Fruit fly (Drosophila melanogaster) S2 (cell line): ENCODE data around the gene ATbp.

Experiments used
- CG8478 ChIP-seq: fragments of >200 bp; optimal IDR thresholded peaks from 2 replicates; lab custom pipeline; 2018
- CTCF ChIP-seq, 2 experiments: fragments of >200 bp; optimal IDR thresholded peaks; 2 replicates each; lab custom pipeline; 2018

ATbp gene

dm6 chrX:23105692-23106091, at the start of gene ATbp:
TSS of gene ATbp (plus strand) at chrX:23106003.
- TF ChIP-seq CTCF (optimal IDR thresholded peaks at IDR 0.05; lab: Kevin White, UChicago): no peak
- TF ChIP-seq CG8478 (lab: Kevin White, UChicago): no peak

dm6 chrX:23067521-23068459, 38.0 kb upstream of the ATbp start, which contains the start of gene CG17167:
TSS of gene CG17167 (plus strand) at chrX:23068301.
- TF ChIP-seq CTCF (optimal IDR thresholded peaks at IDR 0.05; lab: Kevin White, UChicago): peak; percentile 24 to 76
- TF ChIP-seq CG8478 (lab: Kevin White, UChicago): no peak

- TF ChIP-seq CG8478 (lab: Kevin White, UChicago) (no peak), CTCF (optimal IDR thresholded peaks at IDR 0.05; lab: Kevin White, UChicago) (no peak)
Observed at dm6 chrX:23071237-23071688, 34.5 kb upstream of the ATbp start.

- no peak for TF ChIP-seq CTCF (optimal IDR thresholded peaks at IDR 0.05; lab: Kevin White, UChicago)
- TF ChIP-seq CG8478 (lab: Kevin White, UChicago): no peak
Observed at dm6 chrX:23073402-23073801, 32.4 kb upstream of the ATbp start.

DNA sequence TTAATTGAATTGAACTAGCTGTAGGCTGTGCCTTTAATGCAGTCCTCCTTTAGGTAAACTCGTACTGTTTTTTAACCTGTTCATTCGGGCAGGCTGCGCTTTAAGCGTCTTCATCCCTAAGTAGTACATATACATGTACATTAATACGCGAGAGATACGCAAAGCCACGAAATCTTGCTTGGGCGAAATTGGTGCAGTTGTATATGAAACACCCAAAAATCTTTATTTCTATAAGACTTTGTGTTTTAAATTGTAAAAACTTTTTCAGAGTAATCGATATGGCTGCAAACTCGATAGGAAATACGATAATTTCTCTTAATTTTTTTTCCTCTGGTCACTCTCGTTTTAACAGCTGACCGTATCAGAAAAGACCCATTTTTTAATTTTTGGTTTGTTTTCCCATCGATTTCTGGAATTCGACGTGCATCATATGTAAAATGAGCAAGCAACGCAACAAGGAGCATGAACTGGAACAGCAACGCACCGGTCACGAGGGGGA, 23.3 kb upstream of the ATbp start, which contains the start of the genes CG17163 and CG17168:
Gene CG17163 (minus strand): TSS at position 303 of the 499 bp plus-strand sequence.
Gene CG17168 (plus strand): TSS at position 332 of the 499 bp plus-strand sequence.
- TF ChIP-seq CG8478 (lab: Kevin White, UChicago) (no peak), CTCF (optimal IDR thresholded peaks at IDR 0.05; lab: Kevin White, UChicago) (no peak)

DNA sequence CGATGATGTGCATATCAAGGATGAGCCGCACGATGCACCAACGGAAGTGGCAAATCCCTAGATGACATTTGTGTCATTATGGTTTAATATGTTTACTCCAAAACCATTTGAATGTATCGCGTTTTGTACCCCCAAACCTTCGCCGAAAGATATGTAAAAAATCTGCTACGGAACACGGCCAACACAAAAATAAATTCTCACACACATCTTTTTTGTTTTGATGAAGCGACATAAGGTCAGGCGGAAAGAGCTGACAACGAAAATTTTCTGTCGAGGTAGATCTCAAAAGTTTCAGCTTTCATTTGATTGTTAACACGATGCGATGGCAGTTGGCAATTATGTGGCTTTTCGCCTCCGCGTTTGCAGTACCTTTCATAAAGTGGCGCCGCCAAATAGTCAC, 21.4 kb upstream of the ATbp start, which contains the start of gene CG17169:
Gene CG17169 (plus strand): TSS at position 301 of the 400 bp plus-strand sequence.
- TF ChIP-seq CTCF (optimal IDR thresholded peaks at IDR 0.05; lab: Kevin White, UChicago): no peak
- no peak for TF ChIP-seq CG8478 (lab: Kevin White, UChicago)

DNA sequence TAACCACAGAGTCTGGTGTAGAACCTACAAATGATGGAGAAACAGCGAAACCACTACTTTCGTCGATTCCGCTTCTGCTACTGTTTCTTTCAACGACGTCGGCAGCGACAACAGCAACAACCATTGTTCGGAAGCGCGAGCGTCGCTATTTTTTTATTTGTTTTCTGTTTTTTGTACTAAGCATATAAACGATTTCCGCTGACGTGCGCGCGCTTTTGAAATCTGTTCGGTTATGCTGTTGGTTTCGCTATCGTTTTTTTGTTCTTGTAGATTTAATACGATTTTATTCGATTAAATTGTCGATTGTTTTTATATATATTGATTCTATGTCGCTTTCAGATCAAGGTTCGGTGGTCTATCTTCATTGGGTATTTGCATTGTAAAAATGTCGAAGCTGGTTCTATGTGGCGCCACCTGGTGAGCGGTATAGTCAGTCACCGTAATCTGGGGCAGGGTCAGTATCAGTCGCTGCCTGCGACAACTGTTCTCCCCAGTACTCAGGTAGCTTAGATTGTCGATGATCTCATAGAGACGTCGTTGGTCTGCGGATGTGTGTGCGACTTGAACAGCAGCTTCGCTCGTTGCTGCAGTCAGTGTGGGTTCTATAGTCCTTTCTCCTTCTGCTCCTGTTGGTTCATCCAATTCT, 16.6 kb upstream of the ATbp start:
- TF ChIP-seq CG8478 (lab: Kevin White, UChicago) (no peak), CTCF (optimal IDR thresholded peaks at IDR 0.05; lab: Kevin White, UChicago) (peak; percentile 76 to 77)

- TF ChIP-seq CG8478 (lab: Kevin White, UChicago) (no peak), CTCF (optimal IDR thresholded peaks at IDR 0.05; lab: Kevin White, UChicago) (no peak)
Observed at dm6 chrX:23090474-23090873, 15.3 kb upstream of the ATbp start.

- no peak for TF ChIP-seq CG8478 (lab: Kevin White, UChicago)
- no peak for TF ChIP-seq CTCF (optimal IDR thresholded peaks at IDR 0.05; lab: Kevin White, UChicago)
Observed at dm6 chrX:23091289-23091688, 14.5 kb upstream of the ATbp start.

- TF ChIP-seq CG8478 (lab: Kevin White, UChicago) (no peak), CTCF (optimal IDR thresholded peaks at IDR 0.05; lab: Kevin White, UChicago) (no peak)
Observed at dm6 chrX:23091811-23092210, 14.0 kb upstream of the ATbp start.

DNA sequence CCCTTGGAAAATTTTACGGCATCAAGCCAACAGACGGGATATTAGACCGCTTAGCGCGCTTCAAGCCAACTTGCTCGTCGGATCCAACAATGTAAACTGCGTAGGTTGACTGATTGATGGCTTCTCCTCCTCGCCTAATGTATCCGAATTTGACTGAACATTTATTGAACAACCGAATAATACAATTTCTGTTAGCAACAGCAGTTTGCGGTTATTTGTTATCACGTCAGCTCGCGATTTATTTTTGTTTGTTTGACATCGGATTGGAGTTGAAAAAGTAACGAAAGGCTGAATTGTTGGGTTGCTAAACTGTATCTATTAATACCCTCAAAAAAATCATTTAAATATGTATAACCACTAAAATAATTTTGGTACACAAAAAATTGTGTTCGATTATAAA, 13.3 kb upstream of the ATbp start, which contains the start of gene CG17159:
Gene CG17159 (minus strand): TSS at position 101 of the 400 bp plus-strand sequence.
- TF ChIP-seq CG8478 (lab: Kevin White, UChicago): no peak
- no peak for TF ChIP-seq CTCF (optimal IDR thresholded peaks at IDR 0.05; lab: Kevin White, UChicago)

- TF ChIP-seq CG8478 (lab: Kevin White, UChicago) (no peak), CTCF (optimal IDR thresholded peaks at IDR 0.05; lab: Kevin White, UChicago) (no peak)
Observed at dm6 chrX:23096117-23096817, 9.5 kb upstream of the ATbp start, which contains the start of gene CG17162. TSS of gene CG17162 (minus strand) at chrX:23096735.

DNA sequence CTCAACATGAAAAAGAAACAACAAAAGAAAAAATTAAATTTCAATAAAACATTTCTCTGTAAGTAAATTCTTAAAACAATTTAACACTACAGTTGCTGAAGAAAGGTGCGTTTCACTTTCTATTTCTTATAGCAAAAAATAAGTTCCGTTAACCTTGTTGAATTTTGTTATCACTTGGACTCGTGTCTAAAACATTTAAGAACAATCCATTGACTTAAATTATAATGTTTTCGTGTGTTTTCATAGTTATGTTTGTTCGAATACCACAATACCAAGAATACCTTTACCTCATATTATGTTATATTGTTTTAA, 9.0 kb upstream of the ATbp start:
- TF ChIP-seq CG8478 (lab: Kevin White, UChicago): no peak
- TF ChIP-seq CTCF (optimal IDR thresholded peaks at IDR 0.05; lab: Kevin White, UChicago): no peak

dm6 chrX:23097250-23097649, 8.6 kb upstream of the ATbp start:
- TF ChIP-seq CTCF (optimal IDR thresholded peaks at IDR 0.05; lab: Kevin White, UChicago) (no peak), CG8478 (lab: Kevin White, UChicago) (no peak)
